Fruit fly (Drosophila melanogaster) whole organism, adult: ENCODE data around the gene CG45413.

ENCODE experiments used
- CG11617 ChIP-seq: fragments of 200-800 bp; sonication (Bioruptor generic); optimal IDR thresholded peaks from 2 replicates; lab custom pipeline; 2017; ENCODE audit warnings: mild to moderate bottlenecking, missing biosample characterization, missing genetic modification reagents, missing genetic modification characterization
- CG12768 ChIP-seq: fragments of 200-800 bp; sonication (Bioruptor generic); optimal IDR thresholded peaks from 2 replicates; lab custom pipeline; 2017; ENCODE audit warnings: missing biosample characterization, missing genetic modification characterization, mild to moderate bottlenecking, moderate library complexity, missing genetic modification reagents
- CG1620 ChIP-seq: fragments of 200-800 bp; sonication (Bioruptor generic); optimal IDR thresholded peaks from 2 replicates; lab custom pipeline; 2016; ENCODE audit warnings: missing biosample characterization, missing genetic modification characterization
- CG33017 ChIP-seq: fragments of 200-800 bp; sonication (Bioruptor generic); optimal IDR thresholded peaks from 2 replicates; lab custom pipeline; 2018; ENCODE audit warnings: missing biosample characterization, mild to moderate bottlenecking, missing genetic modification characterization, moderate library complexity
- CG7101 ChIP-seq: fragments of 200-800 bp; sonication (Bioruptor generic); optimal IDR thresholded peaks from 2 replicates; lab custom pipeline; 2018; ENCODE audit warnings: missing biosample characterization, mild to moderate bottlenecking, missing genetic modification characterization, moderate library complexity
- Clk ChIP-seq: fragments of 200-800 bp; sonication (Bioruptor generic); optimal IDR thresholded peaks from 2 replicates; lab custom pipeline; 2017; ENCODE audit warnings: missing biosample characterization, missing genetic modification characterization
- Crg-1 ChIP-seq: fragments of 200-800 bp; sonication (Bioruptor generic); optimal IDR thresholded peaks from 2 replicates; lab custom pipeline; 2016; ENCODE audit warnings: missing biosample characterization, missing genetic modification characterization
- Hr96 ChIP-seq: fragments of 200-800 bp; sonication (Bioruptor generic); optimal IDR thresholded peaks from 2 replicates; lab custom pipeline; 2016; ENCODE audit warnings: missing biosample characterization, missing genetic modification characterization
- bab1 ChIP-seq: fragments of 200-800 bp; sonication (Bioruptor generic); optimal IDR thresholded peaks from 3 replicates; lab custom pipeline; 2019; ENCODE audit warnings: missing biosample characterization, mild to moderate bottlenecking, missing genetic modification characterization, moderate library complexity
- cic ChIP-seq: fragments of 200-800 bp; sonication (Bioruptor generic); optimal IDR thresholded peaks from 2 replicates; lab custom pipeline; 2017; ENCODE audit warnings: missing biosample characterization, mild to moderate bottlenecking, missing genetic modification characterization, moderate library complexity
- kay ChIP-seq: fragments of 200-800 bp; sonication (Bioruptor generic); peaks from one replicate; lab custom pipeline; 2016; ENCODE audit warnings: missing biosample characterization, missing genetic modification characterization, borderline replicate concordance
- ovo ChIP-seq: fragments of 200-800 bp; sonication (Bioruptor generic); optimal IDR thresholded peaks from 2 replicates; lab custom pipeline; 2016; ENCODE audit warnings: missing biosample characterization, missing genetic modification characterization
- tj ChIP-seq: fragments of 200-800 bp; sonication (Bioruptor generic); optimal IDR thresholded peaks from 3 replicates; lab custom pipeline; 2017; ENCODE audit warnings: missing biosample characterization, mild to moderate bottlenecking, missing genetic modification characterization, moderate library complexity
- toe ChIP-seq: fragments of 200-800 bp; sonication (Bioruptor generic); optimal IDR thresholded peaks from 2 replicates; lab custom pipeline; 2016; ENCODE audit warnings: missing biosample characterization, missing genetic modification characterization

- TF ChIP-seq CG12768 (GFP tag; lab: Kevin White, UChicago) = no peak
- no peak for TF ChIP-seq CG11617 (GFP tag; lab: Kevin White, UChicago)
- TF ChIP-seq ovo (GFP tag; lab: Kevin White, UChicago) = peak; percentile 3
- peak; percentile 75 for TF ChIP-seq kay (GFP tag; lab: Kevin White, UChicago)
- TF ChIP-seq cic = no peak
- TF ChIP-seq CG7101 (tag; lab: Kevin White, UChicago) = no peak
- no peak for TF ChIP-seq Hr96
- TF ChIP-seq tj (GFP tag; lab: Kevin White, UChicago) = no peak
- peak; percentile 26 for TF ChIP-seq bab1
- TF ChIP-seq Clk = no peak
- TF ChIP-seq CG1620 (GFP tag; lab: Kevin White, UChicago) = no peak
- TF ChIP-seq Crg-1 (GFP tag; lab: Kevin White, UChicago) = no peak
- no peak for TF ChIP-seq toe (GFP tag; lab: Kevin White, UChicago)
- no peak for TF ChIP-seq CG33017 (tag; lab: Kevin White, UChicago)
Observed at dm6 chr3L:6957753-6958420, 26.1 kb upstream of the CG45413 start, which contains the start of the genes Uqcc1 and Surf1.
